Worm (Caenorhabditis elegans) whole organism, young adult: ENCODE measurements around the gene srbc-66.
A peak's percentile ranks its signal among the peaks of the same experiment; 100 is the strongest.

ENCODE experiments used
- C17E4.6 ChIP-seq: fragments of 200-800 bp; sonication (Bioruptor generic); IDR thresholded peaks from 2 replicates; pipeline ENCODE4 v1.3.6; 2022; ENCODE audit warnings: missing genetic modification reagents, missing genetic modification characterization, missing compliant biosample characterization
- F23B12.7 ChIP-seq: sonication (generic microtip); optimal IDR thresholded peaks from 2 replicates; lab custom pipeline; 2017; ENCODE audit warnings: missing genetic modification characterization, mild to moderate bottlenecking, missing compliant biosample characterization, antibody characterized with exemption, moderate library complexity; ENCODE audit not compliant: insufficient read depth
- F52B5.7 ChIP-seq: sonication (generic microtip); optimal IDR thresholded peaks from 2 replicates; lab custom pipeline; 2016; ENCODE audit warnings: mild to moderate bottlenecking, missing genetic modification characterization, missing compliant biosample characterization
- F55B11.4 ChIP-seq: sonication (generic microtip); optimal IDR thresholded peaks from 2 replicates; lab custom pipeline; 2016; ENCODE audit warnings: missing compliant biosample characterization, missing genetic modification characterization, borderline replicate concordance; ENCODE audit not compliant: insufficient read depth
- K12H6.12 ChIP-seq: fragments of 200-800 bp; sonication (Bioruptor generic); optimal IDR thresholded peaks from 2 replicates; lab custom pipeline; 2018; ENCODE audit warnings: mild to moderate bottlenecking, missing genetic modification characterization, missing compliant biosample characterization
- Y56A3A.18 ChIP-seq: fragments of 200-800 bp; sonication (Bioruptor generic); IDR thresholded peaks from 2 replicates; pipeline ENCODE4 v1.3.6; 2022; ENCODE audit warnings: missing genetic modification reagents, missing genetic modification characterization, missing compliant biosample characterization
- Y79H2A.3 ChIP-seq: fragments of 200-800 bp; sonication (Bioruptor generic); conservative IDR thresholded peaks from 2 replicates; pipeline ENCODE4 v1.3.6; 2022; ENCODE audit warnings: missing genetic modification reagents, missing genetic modification characterization, missing compliant biosample characterization
- aptf-2 ChIP-seq: fragments of 200-800 bp; sonication (Bioruptor generic); conservative IDR thresholded peaks from 2 replicates; pipeline ENCODE4 v1.3.6; 2022; ENCODE audit warnings: missing genetic modification reagents, missing genetic modification characterization, missing compliant biosample characterization
- attf-5 ChIP-seq: fragments of 200-800 bp; sonication (Bioruptor generic); optimal IDR thresholded peaks from 2 replicates; lab custom pipeline; 2018; ENCODE audit warnings: mild to moderate bottlenecking, missing genetic modification characterization, missing compliant biosample characterization
- bed-2 ChIP-seq: fragments of 200-800 bp; sonication (Bioruptor generic); IDR thresholded peaks from 2 replicates; pipeline ENCODE4 v1.3.6; 2022; ENCODE audit warnings: missing genetic modification reagents, missing genetic modification characterization, missing compliant biosample characterization
- dpl-1 ChIP-seq: fragments of 150-350 bp; optimal IDR thresholded peaks from 2 replicates; lab custom pipeline; 2014; ENCODE audit warnings: missing biosample characterization, missing genetic modification reagents, missing genetic modification characterization
- egrh-3 ChIP-seq: fragments of 200-800 bp; sonication (Bioruptor generic); IDR thresholded peaks from 2 replicates; pipeline ENCODE4 v1.3.6; 2022; ENCODE audit warnings: missing genetic modification reagents, missing genetic modification characterization, missing compliant biosample characterization
- ekl-4 ChIP-seq: fragments of 200-800 bp; sonication (Bioruptor generic); IDR thresholded peaks from 2 replicates; pipeline ENCODE4 v1.3.6; 2022; ENCODE audit warnings: missing genetic modification reagents, missing genetic modification characterization, missing compliant biosample characterization
- lag-1 ChIP-seq: fragments of 200-800 bp; sonication (Bioruptor generic); IDR thresholded peaks from 2 replicates; pipeline ENCODE4 v1.3.6; 2022; ENCODE audit warnings: missing genetic modification reagents, missing genetic modification characterization, missing compliant biosample characterization
- let-607 ChIP-seq, 2 experiments: fragments of 200-800 bp in 1 of 2; sonication (Bioruptor generic) in 1 of 2; sonication (generic microtip) in 1 of 2; optimal IDR thresholded peaks; 2 replicates each; lab custom pipeline; 2016 to 2018; ENCODE audit warnings: mild to moderate bottlenecking in 2 of 2, missing compliant biosample characterization in 2 of 2, missing genetic modification characterization in 2 of 2, moderate library complexity in 2 of 2, missing genotype in 1 of 2
- madf-3 ChIP-seq: fragments of 200-800 bp; sonication (Bioruptor generic); IDR thresholded peaks from 2 replicates; pipeline ENCODE4 v1.3.6; 2022; ENCODE audit warnings: missing genetic modification reagents, missing genetic modification characterization, missing compliant biosample characterization
- madf-8 ChIP-seq: fragments of 200-800 bp; sonication (Bioruptor generic); conservative IDR thresholded peaks from 2 replicates; pipeline ENCODE4 v1.3.6; 2022; ENCODE audit warnings: missing genetic modification reagents, missing genetic modification characterization, missing compliant biosample characterization
- rec-8 ChIP-seq, 2 experiments: sonication (generic microtip); optimal IDR thresholded peaks; 2 replicates each; lab custom pipeline; 2016; ENCODE audit warnings: mild to moderate bottlenecking in 2 of 2, missing genetic modification characterization in 2 of 2, missing genetic modification reagents in 2 of 2, missing genotype in 2 of 2, missing biosample characterization in 1 of 2, missing compliant biosample characterization in 1 of 2, moderate library complexity in 1 of 2
- tbx-9 ChIP-seq: sonication (generic microtip); optimal IDR thresholded peaks from 2 replicates; lab custom pipeline; 2016; ENCODE audit warnings: borderline replicate concordance, missing genetic modification characterization, inconsistent platforms, missing compliant biosample characterization
- tlf-1 ChIP-seq: fragments of 200-800 bp; sonication (Bioruptor generic); optimal IDR thresholded peaks from 2 replicates; lab custom pipeline; 2018; ENCODE audit warnings: mild to moderate bottlenecking, missing genetic modification characterization, missing compliant biosample characterization
- unc-130 ChIP-seq: sonication (generic microtip); optimal IDR thresholded peaks from 2 replicates; lab custom pipeline; 2016; ENCODE audit warnings: missing genetic modification reagents, missing genetic modification characterization, missing compliant biosample characterization
- zfh-2 ChIP-seq: fragments of 200-800 bp; sonication (Bioruptor generic); conservative IDR thresholded peaks from 2 replicates; pipeline ENCODE4 v1.3.6; 2022; ENCODE audit warnings: missing genetic modification reagents, missing genetic modification characterization, missing compliant biosample characterization

srbc-66 gene

DNA sequence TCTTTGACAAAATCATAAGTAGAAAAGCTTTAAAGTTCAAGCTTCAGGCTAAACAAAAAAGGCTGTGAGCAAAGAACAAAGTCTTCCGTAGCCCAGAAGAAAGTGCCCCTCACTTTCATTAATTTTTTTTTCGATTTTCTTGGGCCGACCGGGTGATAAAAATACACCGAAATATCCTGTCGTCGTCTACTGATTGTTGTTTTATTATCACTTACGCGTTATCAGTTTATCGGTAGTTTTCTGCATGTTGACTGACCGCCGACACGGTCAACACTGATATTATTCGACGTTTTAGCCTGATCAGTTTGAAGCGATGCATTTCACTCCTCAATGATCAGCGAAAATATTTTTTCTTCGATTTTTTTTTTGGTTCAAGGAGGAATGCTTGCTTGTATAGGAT lies 49.9 kb downstream of the srbc-66 start:
- TF ChIP-seq Y79H2A.3 (no peak), tlf-1 (GFP tag; lab: Kevin White, UChicago) (no peak), unc-130 (no peak), tbx-9 (tag; lab: Kevin White, UChicago) (no peak), madf-3 (GFP tag; lab: Robert Waterston, UW) (0 out of 2 replicates have a peak, but pooled peaks have one; percentile 9), F55B11.4 (tag; lab: Kevin White, UChicago) (no peak), F52B5.7 (tag; lab: Kevin White, UChicago) (no peak), aptf-2 (GFP tag; lab: Robert Waterston, UW) (no peak), Y56A3A.18 (peak; percentile 23; the same call in 1 of the 2 replicates), ekl-4 (GFP tag; lab: Robert Waterston, UW) (no peak), K12H6.12 (no peak), F23B12.7 (tag; lab: Kevin White, UChicago) (no peak), rec-8 (tag; optimal IDR thresholded peaks at IDR 0.05; lab: Kevin White, UChicago) (no peak), dpl-1 (no peak), bed-2 (no peak)
- TF ChIP-seq, all 124 proteins: peak for 2

DNA sequence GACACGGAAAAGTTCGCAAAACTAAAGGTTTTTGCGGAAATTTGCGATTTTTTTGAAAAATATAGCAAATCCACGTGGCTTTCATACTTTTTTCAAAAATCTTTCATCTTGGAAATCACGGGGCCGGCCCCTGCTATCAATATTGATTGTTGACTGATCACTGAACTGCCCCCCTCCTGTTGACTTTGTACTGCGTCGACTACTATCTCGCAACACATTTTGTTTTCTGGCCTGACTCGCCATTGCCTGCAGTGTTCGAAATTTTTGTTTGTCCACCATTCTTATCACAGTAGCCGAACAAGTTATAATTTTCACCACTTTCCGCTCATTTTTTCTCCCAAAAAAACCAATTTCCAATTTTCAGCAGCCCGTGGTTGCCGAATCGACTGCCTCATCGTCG lies 50.5 kb downstream of the srbc-66 start:
- TF ChIP-seq let-607 (tag; optimal IDR thresholded peaks at IDR 0.05; lab: Kevin White, UChicago): no peak
- TF ChIP-seq attf-5: peak; percentile 2

DNA sequence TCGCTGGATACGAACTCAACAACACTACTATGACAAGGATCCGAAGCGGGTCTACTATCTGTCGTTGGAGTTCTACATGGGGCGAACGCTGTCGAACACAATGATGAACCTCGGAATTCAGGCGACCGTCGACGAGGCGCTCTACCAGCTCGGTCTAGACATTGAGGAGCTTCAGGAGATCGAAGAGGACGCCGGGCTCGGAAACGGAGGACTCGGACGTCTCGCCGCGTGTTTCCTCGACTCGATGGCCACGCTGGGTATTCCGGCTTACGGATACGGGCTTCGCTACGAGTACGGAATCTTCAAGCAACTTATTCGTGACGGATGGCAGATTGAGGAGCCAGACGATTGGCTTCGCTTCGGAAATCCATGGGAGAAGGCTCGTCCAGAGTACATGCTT lies 51.1 kb downstream of the srbc-66 start:
- TF ChIP-seq lag-1 (GFP tag; lab: Robert Waterston, UW): 0 out of 2 replicates have a peak, but pooled peaks have one; percentile 5
- peak; percentile 6; the same call in 1 of the 2 replicates for TF ChIP-seq egrh-3 (GFP tag; lab: Robert Waterston, UW)
- TF ChIP-seq madf-8 (GFP tag; lab: Robert Waterston, UW): no peak
- no peak for TF ChIP-seq C17E4.6 (GFP tag; lab: Robert Waterston, UW)
- TF ChIP-seq zfh-2: peak; percentile 65
